Worm (Caenorhabditis elegans) whole organism, mixed stage, embryonic: ENCODE results near the gene scl-20.

Source experiments
- M03D4.4 ChIP-seq: sonication (generic microtip); optimal IDR thresholded peaks from 2 replicates; lab custom pipeline; 2017; ENCODE audit warnings: mild to moderate bottlenecking, missing genetic modification characterization, missing compliant biosample characterization
- ceh-39 ChIP-seq: fragments of 150-350 bp; optimal IDR thresholded peaks from 2 replicates; lab custom pipeline; 2014; ENCODE audit warnings: missing biosample characterization, missing genetic modification characterization
- ces-1 ChIP-seq: fragments of 150-350 bp; optimal IDR thresholded peaks from 2 replicates; lab custom pipeline; 2014; ENCODE audit warnings: missing biosample characterization, missing genetic modification reagents, missing genetic modification characterization
- drap-1 ChIP-seq: fragments of 200-800 bp; sonication (Bioruptor generic); optimal IDR thresholded peaks from 3 replicates; lab custom pipeline; 2018; ENCODE audit warnings: mild to moderate bottlenecking, missing genetic modification characterization, missing compliant biosample characterization
- elt-3 ChIP-seq: fragments of 150-350 bp; optimal IDR thresholded peaks from 2 replicates; lab custom pipeline; 2014; ENCODE audit warnings: missing biosample characterization, missing genetic modification characterization
- lin-13 ChIP-seq: fragments of 150-350 bp; optimal IDR thresholded peaks from 2 replicates; lab custom pipeline; 2014; ENCODE audit warnings: missing biosample characterization, missing genetic modification characterization
- lin-32 ChIP-seq: fragments of 200-800 bp; sonication (Bioruptor generic); optimal IDR thresholded peaks from 2 replicates; lab custom pipeline; 2018; ENCODE audit warnings: mild to moderate bottlenecking, missing genetic modification characterization, missing compliant biosample characterization
- lsy-2 ChIP-seq: fragments of 150-350 bp; optimal IDR thresholded peaks from 2 replicates; lab custom pipeline; 2014; ENCODE audit warnings: missing biosample characterization, missing genetic modification characterization
- mep-1 ChIP-seq: fragments of 150-350 bp; optimal IDR thresholded peaks from 2 replicates; lab custom pipeline; 2017; ENCODE audit warnings: missing biosample characterization, missing genetic modification reagents, missing genetic modification characterization, inconsistent platforms
- nhr-12 ChIP-seq: fragments of 150-350 bp; optimal IDR thresholded peaks from 2 replicates; lab custom pipeline; 2014; ENCODE audit warnings: missing biosample characterization, missing genetic modification characterization
- nhr-2 ChIP-seq: fragments of 150-350 bp; optimal IDR thresholded peaks from 2 replicates; lab custom pipeline; 2014; ENCODE audit warnings: missing biosample characterization, missing genetic modification characterization
- nhr-28 ChIP-seq: fragments of 150-350 bp; optimal IDR thresholded peaks from 2 replicates; lab custom pipeline; 2014; ENCODE audit warnings: missing biosample characterization, missing genetic modification characterization
- pha-4 ChIP-seq: fragments of 150-350 bp; optimal IDR thresholded peaks from 2 replicates; lab custom pipeline; 2018; ENCODE audit warnings: missing biosample characterization, missing genetic modification reagents, missing genetic modification characterization
- sptf-1 ChIP-seq: sonication (generic microtip); optimal IDR thresholded peaks from 2 replicates; lab custom pipeline; 2017; ENCODE audit warnings: mild to moderate bottlenecking, missing genetic modification characterization, moderate library complexity, missing compliant biosample characterization
- unc-120 ChIP-seq: sonication (generic microtip); optimal IDR thresholded peaks from 2 replicates; lab custom pipeline; 2017; ENCODE audit warnings: missing genetic modification characterization, missing compliant biosample characterization; ENCODE audit not compliant: poor library complexity, severe bottlenecking

Gene scl-20

ce11 chrV:18689681-18690080 lies 44.6 kb downstream of the scl-20 start, which contains the start of the genes ubc-19 and Y69H2.7:
Gene ubc-19, minus strand, starts transcription at chrV:18689762.
Gene Y69H2.7, plus strand, starts transcription at chrV:18689989.
- TF ChIP-seq sptf-1 (tag; lab: Kevin White, UChicago) (peak; percentile 35), ceh-39 (tag; lab: Kevin White, UChicago) (peak; percentile 79), lsy-2 (tag; lab: Kevin White, UChicago) (peak; percentile 23), M03D4.4 (tag; lab: Kevin White, UChicago) (no peak), lin-13 (peak; percentile 4)
- TF ChIP-seq, all 35 proteins: peak for 4

ce11 chrV:18687361-18687760 lies 46.9 kb downstream of the scl-20 start:
- TF ChIP-seq nhr-2 (tag; lab: Kevin White, UChicago) (no peak), nhr-12 (tag; lab: Kevin White, UChicago) (no peak), mep-1 (tag; lab: Kevin White, UChicago) (no peak)
- TF ChIP-seq, all 35 proteins: peak for 0

- TF ChIP-seq lin-32 (GFP tag; lab: Kevin White, UChicago) (no peak), nhr-12 (tag; lab: Kevin White, UChicago) (no peak), pha-4 (tag; lab: Kevin White, UChicago) (no peak), ces-1 (GFP tag; lab: Kevin White, UChicago) (peak; percentile 28), nhr-28 (no peak), drap-1 (GFP tag; lab: Kevin White, UChicago) (no peak), elt-3 (tag; lab: Kevin White, UChicago) (no peak), unc-120 (tag; lab: Kevin White, UChicago) (no peak)
Measured at ce11 chrV:18684455-18684987, 49.8 kb downstream of the scl-20 start, which contains the start of gene Y69H2.17. Gene Y69H2.17, plus strand, starts transcription at chrV:18684937.
